Fruit fly (Drosophila melanogaster): Measurements from ENCODE around the gene mei-38.

Gene mei-38

DNA sequence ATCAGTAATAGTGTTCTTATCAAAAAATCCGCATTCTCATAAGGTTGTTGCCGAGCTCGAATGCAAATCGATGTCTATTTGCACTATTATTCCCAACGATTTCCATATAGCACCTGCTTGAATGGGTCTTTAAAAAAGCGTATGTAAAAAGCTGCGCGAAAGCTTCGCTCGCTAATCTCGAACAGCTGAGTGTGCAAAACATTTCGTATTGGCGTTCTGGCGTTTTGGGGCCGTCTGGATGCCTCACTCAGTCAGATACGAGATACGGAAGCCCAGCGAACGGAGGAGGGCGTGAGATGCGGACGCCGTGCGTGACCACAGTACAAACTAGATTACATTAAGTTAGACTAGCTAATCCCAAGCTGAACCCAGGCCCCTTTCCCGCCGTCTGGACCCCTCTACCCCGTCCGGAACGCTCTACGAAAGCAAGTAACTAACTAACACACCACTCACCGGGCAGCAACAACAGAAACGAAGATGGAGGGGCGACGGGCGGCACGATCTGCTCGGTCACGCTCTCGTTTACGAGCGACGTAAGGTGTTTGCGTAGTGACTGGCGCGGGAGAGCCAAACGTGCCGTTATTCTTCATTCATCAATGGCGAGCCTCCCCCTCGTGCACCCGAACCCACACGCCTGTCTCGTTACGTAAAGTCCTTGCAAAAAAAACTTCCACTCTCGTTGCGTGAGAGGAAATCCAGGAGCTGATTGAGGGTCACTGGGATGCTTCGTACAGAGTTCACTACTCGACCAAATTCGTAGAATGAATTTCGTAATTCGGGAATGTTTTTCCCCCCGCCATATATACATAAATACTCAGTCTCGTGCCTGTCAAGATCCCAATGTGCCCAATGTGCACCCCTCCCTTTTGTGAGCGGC is 10.1 kb upstream of the mei-38 start:
- TF ChIP-seq Atf-2 (GFP tag; optimal IDR thresholded peaks at IDR 0.05): no peak
- TF ChIP-seq sim (GFP tag; IDR thresholded peaks at IDR 0.05): no peak
- peak; percentile 25 for TF ChIP-seq pzg (GFP tag; optimal IDR thresholded peaks at IDR 0.05)
- peak; percentile 82 for TF ChIP-seq CG12769 (tag; optimal IDR thresholded peaks at IDR 0.05)
- TF ChIP-seq ems (GFP tag; optimal IDR thresholded peaks at IDR 0.05): no peak
- TF ChIP-seq CG8944 (GFP tag; optimal IDR thresholded peaks at IDR 0.05): no peak
- peak; percentile 30 for TF ChIP-seq HmgZ (tag; optimal IDR thresholded peaks at IDR 0.05)
- no peak for TF ChIP-seq Ada2b (GFP tag; IDR thresholded peaks at IDR 0.05)
- no peak for TF ChIP-seq bowl (GFP tag; IDR thresholded peaks at IDR 0.05)
- peak; percentile 52; the same call in 1 of the 3 replicates for TF ChIP-seq CG34422 (GFP tag; IDR thresholded peaks at IDR 0.05)
- peak; percentile 61 for TF ChIP-seq CG13894 (tag; optimal IDR thresholded peaks at IDR 0.05)
- no peak for TF ChIP-seq CG18764 (GFP tag; optimal IDR thresholded peaks at IDR 0.05)
- TF ChIP-seq otp (GFP tag; IDR thresholded peaks at IDR 0.05): no peak
- peak; percentile 21 for TF ChIP-seq CG13287 (GFP tag; IDR thresholded peaks at IDR 0.05; ENCODE audit: partially characterized antibody)
- TF ChIP-seq ATbp (GFP tag; optimal IDR thresholded peaks at IDR 0.05): no peak
- peak; percentile 13; the same call in 1 of the 2 replicates for TF ChIP-seq Scr (GFP tag; IDR thresholded peaks at IDR 0.05; ENCODE audit: partially characterized antibody)
- TF ChIP-seq CG3838 (GFP tag; optimal IDR thresholded peaks at IDR 0.05): no peak
- peak; percentile 24 for TF ChIP-seq bcd (GFP tag; optimal IDR thresholded peaks at IDR 0.05)
- TF ChIP-seq unc-4 (GFP tag; IDR thresholded peaks at IDR 0.05; ENCODE audit: partially characterized antibody): 0 out of 2 replicates have a peak, but pooled peaks have one; percentile 25
- no peak for TF ChIP-seq zfh2 (GFP tag; optimal IDR thresholded peaks at IDR 0.05)
- no peak for TF ChIP-seq odd (GFP tag; optimal IDR thresholded peaks at IDR 0.05)
- TF ChIP-seq Rfx (GFP tag; IDR thresholded peaks at IDR 0.05): peak; percentile 25; the same call in 1 of the 2 replicates
- peak; percentile 40; the same call in 1 of the 2 replicates for TF ChIP-seq Bgb (GFP tag; IDR thresholded peaks at IDR 0.05; ENCODE audit: partially characterized antibody)
- TF ChIP-seq klu (GFP tag; IDR thresholded peaks at IDR 0.05): no peak
- peak; percentile 99 for TF ChIP-seq CG9437 (GFP tag; optimal IDR thresholded peaks at IDR 0.05)
- no peak for TF ChIP-seq lola (GFP tag; optimal IDR thresholded peaks at IDR 0.05)
- no peak for TF ChIP-seq CG9817 (tag; optimal IDR thresholded peaks at IDR 0.05)
- TF ChIP-seq bsh (GFP tag; optimal IDR thresholded peaks at IDR 0.05): no peak
- TF ChIP-seq sug (tag; optimal IDR thresholded peaks at IDR 0.05): peak; percentile 65
- TF ChIP-seq Eip74EF (GFP tag; optimal IDR thresholded peaks at IDR 0.05): peak in 1 of 2 experiments; percentile 36
- TF ChIP-seq Atf6 (GFP tag; IDR thresholded peaks at IDR 0.05): peak; percentile 20; the same call in 1 of the 2 replicates
- peak; percentile 70 for TF ChIP-seq CG3995 (GFP tag; optimal IDR thresholded peaks at IDR 0.05)
- no peak for TF ChIP-seq ab (GFP tag; optimal IDR thresholded peaks at IDR 0.05)
- no peak; the same call in 2 of the 3 replicates for TF ChIP-seq CG34224 (GFP tag; IDR thresholded peaks at IDR 0.05; ENCODE audit: partially characterized antibody)
- no peak for TF ChIP-seq CG11723 (GFP tag; optimal IDR thresholded peaks at IDR 0.05)
- peak in 1 of 2 experiments; percentile 77 for TF ChIP-seq Pdp1 (GFP tag; optimal IDR thresholded peaks at IDR 0.05)
- peak; percentile 5 for TF ChIP-seq CG13296 (GFP tag; optimal IDR thresholded peaks at IDR 0.05)
- TF ChIP-seq chinmo (GFP tag; IDR thresholded peaks at IDR 0.05; ENCODE audit: partially characterized antibody): 0 out of 4 replicates have a peak, but pooled peaks have one; percentile 52
- TF ChIP-seq dan (GFP tag; IDR thresholded peaks at IDR 0.05): no peak
- no peak for TF ChIP-seq Abd-B (GFP tag; optimal IDR thresholded peaks at IDR 0.05)
- TF ChIP-seq CG31224 (GFP tag; IDR thresholded peaks at IDR 0.05): 0 out of 2 replicates have a peak, but pooled peaks have one; percentile 9
- TF ChIP-seq Deaf1 (tag; optimal IDR thresholded peaks at IDR 0.05): peak; percentile 62
- TF ChIP-seq Fer1 (GFP tag; optimal IDR thresholded peaks at IDR 0.05): peak; percentile 33
- TF ChIP-seq CG10959 (GFP tag; IDR thresholded peaks at IDR 0.05): no peak
- peak; percentile 31 for TF ChIP-seq CG15514 (GFP tag; optimal IDR thresholded peaks at IDR 0.05)
- peak; percentile 10 for TF ChIP-seq Nf-YC (tag; optimal IDR thresholded peaks at IDR 0.05)
